Fruit fly (Drosophila melanogaster): ENCODE data around the gene Top2.

Gene Top2

DNA sequence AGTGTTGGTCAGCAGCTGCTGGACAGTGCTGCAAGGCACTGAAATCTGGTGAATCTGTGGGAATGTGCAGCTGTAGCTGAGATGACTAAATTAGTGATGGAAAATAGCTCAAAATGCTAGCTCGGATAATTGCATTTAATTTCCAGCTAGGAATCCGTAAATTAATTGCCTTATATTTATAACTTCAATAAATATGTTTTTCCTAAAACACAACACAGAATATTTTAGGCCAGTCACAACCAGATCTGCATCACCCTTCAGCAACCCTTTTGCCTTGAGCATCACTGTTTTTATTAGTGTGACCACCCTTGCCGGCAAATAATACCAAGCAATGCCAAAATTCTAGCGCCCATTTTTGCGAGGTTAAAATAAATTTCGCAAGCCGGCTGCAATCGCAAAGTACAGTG, 8.6 kb downstream of the Top2 start, which contains the start of gene Hs2st (continued):
- TF ChIP-seq pnt (GFP tag; optimal IDR thresholded peaks at IDR 0.05) (peak; percentile 95), CG4617 (GFP tag; optimal IDR thresholded peaks at IDR 0.05; ENCODE audit: borderline replicate concordance) (peak; percentile 96), CHES-1-like (GFP tag; optimal IDR thresholded peaks at IDR 0.05) (peak; percentile 97), wek (GFP tag; optimal IDR thresholded peaks at IDR 0.05) (peak; percentile 46), CG10654 (GFP tag; optimal IDR thresholded peaks at IDR 0.05) (peak; percentile 94), gcm2 (GFP tag; optimal IDR thresholded peaks at IDR 0.05) (peak; percentile 84), CG9932 (GFP tag; IDR thresholded peaks at IDR 0.05) (peak; percentile 98), az2 (GFP tag; optimal IDR thresholded peaks at IDR 0.05) (peak; percentile 94), CG1792 (GFP tag; optimal IDR thresholded peaks at IDR 0.05) (peak; percentile 89), CG9876 (GFP tag; optimal IDR thresholded peaks at IDR 0.05) (peak; percentile 93), CG17361 (GFP tag; IDR thresholded peaks at IDR 0.05) (peak; percentile 95), NC2α (GFP tag; optimal IDR thresholded peaks at IDR 0.05) (peak; percentile 58), CG15514 (GFP tag; optimal IDR thresholded peaks at IDR 0.05) (peak; percentile 85), bab2 (GFP tag; optimal IDR thresholded peaks at IDR 0.05) (peak; percentile 96), al (GFP tag; IDR thresholded peaks at IDR 0.05) (peak; percentile 95), Rfx (GFP tag; IDR thresholded peaks at IDR 0.05) (peak; percentile 96), E2f2 (GFP tag; IDR thresholded peaks at IDR 0.05) (peak; percentile 79), Six4 (GFP tag; optimal IDR thresholded peaks at IDR 0.05) (peak; percentile 90), sisA (GFP tag; IDR thresholded peaks at IDR 0.05) (peak; percentile 96), CG8924 (tag; optimal IDR thresholded peaks at IDR 0.05) (peak; percentile 88), CG4282 (GFP tag; optimal IDR thresholded peaks at IDR 0.05) (peak; percentile 88), Doc2 (GFP tag; IDR thresholded peaks at IDR 0.05) (peak; percentile 83), Blimp-1 (GFP tag; optimal IDR thresholded peaks at IDR 0.05) (peak; percentile 83), CkIIα-i1 (GFP tag; IDR thresholded peaks at IDR 0.05) (no peak), CG9727 (GFP tag; optimal IDR thresholded peaks at IDR 0.05) (peak; percentile 89), CG12071 (GFP tag; optimal IDR thresholded peaks at IDR 0.05) (peak; percentile 47), TFAM (GFP tag; optimal IDR thresholded peaks at IDR 0.05) (no peak), rib (GFP tag; IDR thresholded peaks at IDR 0.05) (peak; percentile 91; the same call in 1 of the 2 replicates), CG18764 (GFP tag; optimal IDR thresholded peaks at IDR 0.05) (peak; percentile 89), fd3F (GFP tag; optimal IDR thresholded peaks at IDR 0.05) (peak; percentile 88), CG31388 (GFP tag; optimal IDR thresholded peaks at IDR 0.05) (peak; percentile 72), CG15601 (tag; optimal IDR thresholded peaks at IDR 0.05) (peak; percentile 88), salm (tag; optimal IDR thresholded peaks at IDR 0.05) (peak; percentile 65), sens (GFP tag) (peak; percentile 99), chm (GFP tag; IDR thresholded peaks at IDR 0.05) (peak; percentile 88), crc (GFP tag; optimal IDR thresholded peaks at IDR 0.05) (peak; percentile 85), CG14441 (GFP tag; IDR thresholded peaks at IDR 0.05) (peak; percentile 95), CG43689 (GFP tag; IDR thresholded peaks at IDR 0.05) (peak; percentile 67), run (tag; optimal IDR thresholded peaks at IDR 0.05) (peak; percentile 19), psq (GFP tag; optimal IDR thresholded peaks at IDR 0.05) (peak; percentile 83), en (GFP tag; optimal IDR thresholded peaks at IDR 0.05) (peak; percentile 64), Taf1 (GFP tag; IDR thresholded peaks at IDR 0.05) (peak; percentile 90), CG16863 (GFP tag; optimal IDR thresholded peaks at IDR 0.05) (peak; percentile 86), CG8281 (tag; optimal IDR thresholded peaks at IDR 0.05) (peak; percentile 65), Fer2 (tag; optimal IDR thresholded peaks at IDR 0.05) (peak; percentile 85), klu (GFP tag; IDR thresholded peaks at IDR 0.05) (peak; percentile 94), CG12236 (GFP tag; optimal IDR thresholded peaks at IDR 0.05) (peak; percentile 84), org-1 (GFP tag; optimal IDR thresholded peaks at IDR 0.05) (peak; percentile 79), pros (GFP tag; optimal IDR thresholded peaks at IDR 0.05) (peak; percentile 1), CG32767 (GFP tag; IDR thresholded peaks at IDR 0.05) (peak; percentile 83), hkb (optimal IDR thresholded peaks at IDR 0.05) (peak; percentile 97), hkb (GFP tag; IDR thresholded peaks at IDR 0.05) (peak; percentile 82), maf-S (GFP tag; optimal IDR thresholded peaks at IDR 0.05) (peak; percentile 95)

All from whole organism, embryonic.